Fruit fly (Drosophila melanogaster) Kc167 (cell line): ENCODE results near the gene CG34162.

Experiments used
- Myc ChIP-seq: fragments of >200 bp; optimal IDR thresholded peaks from 2 replicates; lab custom pipeline; 2017; ENCODE audit warnings: missing external identifiers
- h ChIP-seq: fragments of >200 bp; optimal IDR thresholded peaks from 3 replicates; lab custom pipeline; 2018; ENCODE audit warnings: missing external identifiers
- insv ChIP-seq: fragments of >200 bp; optimal IDR thresholded peaks from 3 replicates; lab custom pipeline; 2018; ENCODE audit warnings: missing external identifiers
- psq ChIP-seq: fragments of >200 bp; optimal IDR thresholded peaks from 2 replicates; lab custom pipeline; 2017; ENCODE audit warnings: missing external identifiers
- ttk ChIP-seq: sonication (Bioruptor generic); optimal IDR thresholded peaks from 2 replicates; lab custom pipeline; 2017; ENCODE audit warnings: missing external identifiers

DNA sequence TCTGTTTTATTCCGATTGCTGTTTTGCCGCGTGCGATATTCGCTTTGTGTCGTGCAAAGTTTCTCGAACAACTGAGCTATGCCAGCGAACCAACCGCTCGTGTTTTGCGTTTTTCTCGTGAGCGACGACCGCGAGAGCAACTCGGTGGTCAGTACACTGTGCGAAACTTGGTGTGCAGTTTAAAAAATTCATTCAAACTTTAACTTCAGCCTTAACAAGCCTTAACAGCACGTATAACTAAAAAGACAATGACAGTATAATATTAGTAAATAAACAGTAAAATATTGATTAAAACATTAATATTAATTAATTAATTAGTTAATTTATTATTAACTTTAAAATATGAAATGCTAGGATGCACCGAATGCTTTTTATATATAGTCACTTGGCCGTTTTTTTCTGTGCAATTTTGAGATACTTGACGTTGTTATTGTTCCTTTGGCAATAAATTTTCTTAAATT lies 3.5 kb upstream of the CG34162 start, which contains the start of gene CG31705:
- TF ChIP-seq insv = no peak
- TF ChIP-seq h (lab: Kevin White, UChicago) = no peak
- no peak for TF ChIP-seq Myc (lab: Kevin White, UChicago)
- no peak for TF ChIP-seq psq (lab: Kevin White, UChicago)
- TF ChIP-seq ttk = no peak
